Fruit fly (Drosophila melanogaster): ENCODE measurements around the gene Pura.

The Pura gene

DNA sequence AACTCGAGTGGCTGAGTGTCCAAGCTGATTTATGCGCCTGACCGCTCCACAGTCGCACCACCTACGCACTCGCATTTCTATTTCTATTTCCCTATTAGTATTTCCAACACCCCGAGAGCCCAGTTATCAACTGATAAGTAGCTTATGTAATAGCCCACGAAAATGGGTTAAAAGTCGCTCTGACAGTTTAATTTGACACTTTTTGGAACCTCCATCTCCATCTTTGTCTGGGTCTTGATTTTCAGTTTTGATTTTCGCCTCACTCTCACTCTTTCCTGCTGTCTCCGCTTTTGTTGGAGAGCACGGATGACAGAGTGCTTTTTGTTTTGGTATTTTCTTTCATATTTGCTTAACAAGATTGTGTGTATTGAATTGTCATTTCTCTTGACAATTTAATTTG is 39.8 kb upstream of the Pura start:
- peak in 1 of 2 experiments; percentile 23 for TF ChIP-seq Pdp1 (GFP tag; optimal IDR thresholded peaks at IDR 0.05)
- peak; percentile 76 for TF ChIP-seq oc (tag; optimal IDR thresholded peaks at IDR 0.05)
- TF ChIP-seq Blimp-1 (GFP tag; optimal IDR thresholded peaks at IDR 0.05), result peak; percentile 53
- TF ChIP-seq CG3065 (GFP tag; optimal IDR thresholded peaks at IDR 0.05), result no peak
- no peak for TF ChIP-seq wor (GFP tag; IDR thresholded peaks at IDR 0.05)
- TF ChIP-seq Scr (GFP tag; IDR thresholded peaks at IDR 0.05; ENCODE audit: partially characterized antibody), result no peak
- no peak for TF ChIP-seq sens-2 (GFP tag; IDR thresholded peaks at IDR 0.05)
- TF ChIP-seq danr (GFP tag; IDR thresholded peaks at IDR 0.05), result no peak

- TF ChIP-seq vfl (GFP tag; optimal IDR thresholded peaks at IDR 0.05) (no peak), CG14965 (GFP tag; optimal IDR thresholded peaks at IDR 0.05; ENCODE audit: borderline replicate concordance) (no peak), zen (tag; optimal IDR thresholded peaks at IDR 0.05) (no peak), CG13123 (GFP tag; optimal IDR thresholded peaks at IDR 0.05) (no peak), CG10654 (GFP tag; optimal IDR thresholded peaks at IDR 0.05) (no peak), eyg (GFP tag; optimal IDR thresholded peaks at IDR 0.05) (no peak), emc (GFP tag; optimal IDR thresholded peaks at IDR 0.05) (no peak), CG10321 (GFP tag; IDR thresholded peaks at IDR 0.05) (no peak), CG34376 (GFP tag; optimal IDR thresholded peaks at IDR 0.05) (no peak), schlank (tag; optimal IDR thresholded peaks at IDR 0.05) (no peak), CG6654 (GFP tag; optimal IDR thresholded peaks at IDR 0.05) (no peak), Optix (GFP tag; IDR thresholded peaks at IDR 0.05) (no peak)
Measured at dm6 chr3L:7559937-7560336, 33.0 kb upstream of the Pura start, which contains the start of gene CG14837. TSS of gene CG14837 (minus strand) at chr3L:7560037.

DNA sequence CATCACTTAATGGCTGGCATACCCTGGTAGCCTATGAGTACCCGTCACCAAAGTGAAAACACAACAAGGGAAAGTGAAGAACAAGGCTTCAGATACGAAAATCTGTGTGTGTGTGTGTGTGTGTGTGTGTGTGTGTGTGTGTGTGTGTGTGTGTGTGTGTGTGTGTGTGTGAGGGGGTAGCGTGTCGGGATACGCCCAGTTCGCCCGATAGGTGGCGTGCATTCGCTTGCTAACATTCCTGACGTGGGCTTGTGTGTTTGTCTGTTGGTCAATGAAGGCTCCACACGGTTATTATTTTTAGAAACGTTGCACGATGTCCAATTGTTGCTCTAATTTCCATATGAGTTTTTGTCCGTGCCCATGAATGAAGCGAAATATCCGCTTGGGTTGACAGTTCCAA is 32.3 kb upstream of the Pura start:
- TF ChIP-seq CG17802 (tag; optimal IDR thresholded peaks at IDR 0.05), result no peak
- TF ChIP-seq CTCF (GFP tag; optimal IDR thresholded peaks at IDR 0.05), result peak; percentile 74
- no peak for TF ChIP-seq fd96Cb (tag; optimal IDR thresholded peaks at IDR 0.05)

DNA sequence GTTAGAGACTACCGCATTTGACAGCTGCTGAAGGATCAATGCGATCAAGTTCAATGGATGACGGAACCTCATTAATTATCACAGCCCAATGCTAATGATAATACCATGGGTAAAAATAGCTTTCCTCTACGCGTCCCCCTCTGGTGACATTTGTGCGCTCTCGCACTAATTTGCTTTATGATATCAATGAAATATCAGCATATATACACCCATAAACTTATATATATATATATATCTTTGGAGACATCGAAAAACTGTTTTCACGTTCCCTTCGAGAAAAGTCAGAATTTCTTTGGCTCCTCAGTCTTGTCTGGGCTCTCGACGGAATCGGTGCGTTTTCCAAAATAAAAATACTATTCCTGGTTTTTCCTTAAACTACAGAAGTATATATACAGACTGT is 30.6 kb upstream of the Pura start, which contains the start of gene frac:
frac (plus strand) TSS at position 301 of the 400 bp plus-strand sequence.
- TF ChIP-seq her (GFP tag; optimal IDR thresholded peaks at IDR 0.05), result no peak
- peak; percentile 2 for TF ChIP-seq CG4328 (GFP tag; optimal IDR thresholded peaks at IDR 0.05)

- TF ChIP-seq chm (GFP tag; IDR thresholded peaks at IDR 0.05) (no peak), Myb (GFP tag; optimal IDR thresholded peaks at IDR 0.05) (no peak), CG6791 (GFP tag; IDR thresholded peaks at IDR 0.05; ENCODE audit: partially characterized antibody) (no peak), CG3163 (GFP tag; optimal IDR thresholded peaks at IDR 0.05) (no peak), fu2 (GFP tag; optimal IDR thresholded peaks at IDR 0.05) (no peak), CG13894 (tag; optimal IDR thresholded peaks at IDR 0.05) (no peak), CG9932 (GFP tag; IDR thresholded peaks at IDR 0.05) (no peak), dan (GFP tag; IDR thresholded peaks at IDR 0.05) (no peak), rib (GFP tag; IDR thresholded peaks at IDR 0.05) (no peak), CG30431 (GFP tag; optimal IDR thresholded peaks at IDR 0.05) (no peak), Scr (GFP tag; IDR thresholded peaks at IDR 0.05; ENCODE audit: partially characterized antibody) (no peak), Elba2 (GFP tag; optimal IDR thresholded peaks at IDR 0.05) (no peak), Dll (GFP tag; IDR thresholded peaks at IDR 0.05; ENCODE audit: partially characterized antibody) (no peak), Dip2 (GFP tag; IDR thresholded peaks at IDR 0.05) (no peak), gem (tag; optimal IDR thresholded peaks at IDR 0.05) (no peak)
Measured at dm6 chr3L:7572948-7573347, 19.9 kb upstream of the Pura start.

Data from whole organism, embryonic.